Fruit fly (Drosophila melanogaster) whole organism, embryonic: ENCODE results near the gene CG9205.

Experiments used
- Blimp-1 ChIP-seq: fragments of 200-800 bp; sonication (Bioruptor generic); optimal IDR thresholded peaks from 3 replicates; lab custom pipeline; 2018; ENCODE audit warnings: missing biosample characterization, missing genetic modification characterization, mild to moderate bottlenecking, moderate library complexity, missing genetic modification reagents
- CG10321 ChIP-seq: fragments of 200-800 bp; sonication (Bioruptor generic); IDR thresholded peaks from 2 replicates; pipeline ENCODE4 v1.3.6; 2022; ENCODE audit warnings: missing biosample characterization, missing genetic modification characterization
- CG10979 ChIP-seq: fragments of 200-800 bp; sonication (Bioruptor generic); optimal IDR thresholded peaks from 2 replicates; lab custom pipeline; 2018; ENCODE audit warnings: missing biosample characterization, mild to moderate bottlenecking, missing genetic modification characterization, moderate library complexity
- CG11695 ChIP-seq: fragments of 200-800 bp; sonication (Bioruptor generic); IDR thresholded peaks from 3 replicates; pipeline ENCODE4 v1.3.6; 2022; ENCODE audit warnings: missing biosample characterization, missing genetic modification characterization
- CG11696 ChIP-seq: fragments of 200-800 bp; sonication (Bioruptor generic); IDR thresholded peaks from 2 replicates; pipeline ENCODE4 v1.3.6; 2022; ENCODE audit warnings: missing biosample characterization, missing genetic modification characterization
- CG12104 ChIP-seq: fragments of 200-800 bp; sonication (Bioruptor generic); optimal IDR thresholded peaks from 3 replicates; lab custom pipeline; 2016; ENCODE audit warnings: missing biosample characterization, missing genetic modification characterization
- CG14710 ChIP-seq: fragments of 200-800 bp; sonication (Bioruptor generic); optimal IDR thresholded peaks from 3 replicates; lab custom pipeline; 2019; ENCODE audit warnings: missing biosample characterization, mild to moderate bottlenecking, missing genetic modification characterization, moderate library complexity
- CG1529 ChIP-seq: fragments of 200-800 bp; sonication (Bioruptor generic); optimal IDR thresholded peaks from 3 replicates; lab custom pipeline; 2018; ENCODE audit warnings: missing biosample characterization, missing genetic modification characterization
- CG1603 ChIP-seq: fragments of 200-800 bp; sonication (Bioruptor generic); optimal IDR thresholded peaks from 2 replicates; lab custom pipeline; 2019; ENCODE audit warnings: missing biosample characterization, mild to moderate bottlenecking, missing genetic modification characterization, moderate library complexity
- CG1647 ChIP-seq: fragments of 200-800 bp; sonication (Bioruptor generic); optimal IDR thresholded peaks from 3 replicates; lab custom pipeline; 2016; ENCODE audit warnings: missing biosample characterization, missing genetic modification characterization
- CG16813 ChIP-seq: fragments of 200-800 bp; sonication (Bioruptor generic); IDR thresholded peaks from 3 replicates; pipeline ENCODE4 v1.3.6; 2022; ENCODE audit warnings: missing biosample characterization, missing genetic modification characterization; ENCODE audit not compliant: partially characterized antibody
- CG17328 ChIP-seq: fragments of 200-800 bp; sonication (Bioruptor generic); IDR thresholded peaks from 2 replicates; pipeline ENCODE4 v1.3.6; 2022; ENCODE audit warnings: missing biosample characterization, missing genetic modification characterization
- CG17359 ChIP-seq: fragments of 200-800 bp; sonication (Bioruptor generic); optimal IDR thresholded peaks from 3 replicates; lab custom pipeline; 2018; ENCODE audit warnings: missing biosample characterization, mild to moderate bottlenecking, missing genetic modification characterization, moderate library complexity
- CG2116 ChIP-seq: fragments of 200-800 bp; sonication (Bioruptor generic); optimal IDR thresholded peaks from 3 replicates; lab custom pipeline; 2018; ENCODE audit warnings: missing biosample characterization, mild to moderate bottlenecking, missing genetic modification characterization
- CG2199 ChIP-seq: fragments of 200-800 bp; sonication (Bioruptor generic); IDR thresholded peaks from 3 replicates; pipeline ENCODE4 v1.3.6; 2022; ENCODE audit warnings: missing biosample characterization, missing genetic modification characterization
- CG2712 ChIP-seq: fragments of 200-800 bp; optimal IDR thresholded peaks from 3 replicates; lab custom pipeline; 2019; ENCODE audit warnings: missing biosample characterization, mild to moderate bottlenecking, missing genetic modification characterization, moderate library complexity
- CG31388 ChIP-seq: fragments of 200-800 bp; sonication (Bioruptor generic); optimal IDR thresholded peaks from 2 replicates; lab custom pipeline; 2016; ENCODE audit warnings: missing biosample characterization, missing genetic modification characterization
- CG4424 ChIP-seq: fragments of 200-800 bp; sonication (Bioruptor generic); optimal IDR thresholded peaks from 3 replicates; lab custom pipeline; 2016; ENCODE audit warnings: missing biosample characterization, missing genetic modification characterization
- CG6854 ChIP-seq: fragments of 200-800 bp; sonication (Bioruptor generic); optimal IDR thresholded peaks from 3 replicates; lab custom pipeline; 2017; ENCODE audit warnings: missing biosample characterization, mild to moderate bottlenecking, missing genetic modification characterization
- CG7745 ChIP-seq: fragments of 200-800 bp; sonication (Bioruptor generic); optimal IDR thresholded peaks from 2 replicates; lab custom pipeline; 2018; ENCODE audit warnings: missing biosample characterization, mild to moderate bottlenecking, missing genetic modification characterization, moderate library complexity
- CG8359 ChIP-seq: fragments of 200-800 bp; sonication (Bioruptor generic); optimal IDR thresholded peaks from 2 replicates; lab custom pipeline; 2017; ENCODE audit warnings: missing biosample characterization, mild to moderate bottlenecking, missing genetic modification characterization, borderline replicate concordance
- Camta ChIP-seq: fragments of 200-800 bp; sonication (Bioruptor generic); optimal IDR thresholded peaks from 2 replicates; lab custom pipeline; 2016; ENCODE audit warnings: missing biosample characterization, missing genetic modification characterization
- D ChIP-seq, 2 experiments: fragments of 200-800 bp in 1 of 2; fragments of >200 bp in 1 of 2; sonication (Bioruptor generic) in 1 of 2; optimal IDR thresholded peaks; 2 replicates in 1 of 2; 3 replicates in 1 of 2; lab custom pipeline; 2017; ENCODE audit warnings: mild to moderate bottlenecking in 1 of 2, missing biosample characterization in 1 of 2, missing genetic modification characterization in 1 of 2, missing genetic modification reagents in 1 of 2
- HmgZ ChIP-seq: fragments of 200-800 bp; sonication (Bioruptor generic); optimal IDR thresholded peaks from 2 replicates; lab custom pipeline; 2018; ENCODE audit warnings: missing biosample characterization, mild to moderate bottlenecking, missing genetic modification characterization
- Mrtf ChIP-seq: fragments of 200-800 bp; sonication (Bioruptor generic); IDR thresholded peaks from 3 replicates; pipeline ENCODE4 v1.3.6; 2022; ENCODE audit warnings: missing biosample characterization, missing genetic modification characterization
- NFAT ChIP-seq: fragments of 200-800 bp; sonication (Bioruptor generic); IDR thresholded peaks from 2 replicates; pipeline ENCODE4 v1.3.6; 2022; ENCODE audit warnings: missing biosample characterization, missing genetic modification characterization
- PHDP ChIP-seq: fragments of 200-800 bp; sonication (Bioruptor generic); optimal IDR thresholded peaks from 3 replicates; lab custom pipeline; 2018; ENCODE audit warnings: missing biosample characterization, mild to moderate bottlenecking, missing genetic modification characterization, moderate library complexity
- Sin3A ChIP-seq: fragments of >200 bp; optimal IDR thresholded peaks from 2 replicates; lab custom pipeline; 2018
- ato ChIP-seq: fragments of 200-800 bp; sonication (Bioruptor generic); IDR thresholded peaks from 2 replicates; pipeline ENCODE4 v1.3.6; 2022; ENCODE audit warnings: missing biosample characterization, missing genetic modification characterization; ENCODE audit not compliant: partially characterized antibody
- az2 ChIP-seq: fragments of 200-800 bp; sonication (Bioruptor generic); optimal IDR thresholded peaks from 3 replicates; lab custom pipeline; 2016; ENCODE audit warnings: missing biosample characterization, missing genetic modification characterization
- btn ChIP-seq: fragments of 200-800 bp; sonication (Bioruptor generic); optimal IDR thresholded peaks from 2 replicates; lab custom pipeline; 2016; ENCODE audit warnings: missing biosample characterization, missing genetic modification characterization
- chinmo ChIP-seq: fragments of 200-800 bp; sonication (Bioruptor generic); IDR thresholded peaks from 4 replicates; pipeline ENCODE4 v1.3.6; 2022; ENCODE audit warnings: missing biosample characterization, missing genetic modification characterization; ENCODE audit not compliant: partially characterized antibody
- danr ChIP-seq: fragments of 200-800 bp; sonication (Bioruptor generic); IDR thresholded peaks from 2 replicates; pipeline ENCODE4 v1.3.6; 2022; ENCODE audit warnings: missing biosample characterization, missing genetic modification characterization
- dimm ChIP-seq: fragments of 200-800 bp; sonication (Bioruptor generic); IDR thresholded peaks from 2 replicates; pipeline ENCODE4 v1.3.6; 2022; ENCODE audit warnings: missing biosample characterization, missing genetic modification characterization
- disco-r ChIP-seq: fragments of 200-800 bp; sonication (Bioruptor generic); optimal IDR thresholded peaks from 2 replicates; lab custom pipeline; 2016; ENCODE audit warnings: missing biosample characterization, missing genetic modification characterization
- dmrt11E ChIP-seq: fragments of 200-800 bp; sonication (Bioruptor generic); optimal IDR thresholded peaks from 3 replicates; lab custom pipeline; 2018; ENCODE audit warnings: missing biosample characterization, mild to moderate bottlenecking, missing genetic modification characterization, moderate library complexity
- fd96Cb ChIP-seq: fragments of 200-800 bp; sonication (Bioruptor generic); optimal IDR thresholded peaks from 2 replicates; lab custom pipeline; 2018; ENCODE audit warnings: missing biosample characterization, mild to moderate bottlenecking, missing genetic modification characterization, moderate library complexity
- gce ChIP-seq: fragments of 200-800 bp; sonication (Bioruptor generic); IDR thresholded peaks from 3 replicates; pipeline ENCODE4 v1.3.6; 2022; ENCODE audit warnings: missing biosample characterization, missing genetic modification characterization
- gcm ChIP-seq: fragments of 200-800 bp; sonication (Bioruptor generic); optimal IDR thresholded peaks from 2 replicates; lab custom pipeline; 2019; ENCODE audit warnings: missing biosample characterization, mild to moderate bottlenecking, missing genetic modification characterization, moderate library complexity
- ind ChIP-seq: fragments of 200-800 bp; sonication (Bioruptor generic); optimal IDR thresholded peaks from 3 replicates; lab custom pipeline; 2016; ENCODE audit warnings: missing biosample characterization, missing genetic modification characterization
- lilli ChIP-seq: fragments of 200-800 bp; sonication (Bioruptor generic); optimal IDR thresholded peaks from 3 replicates; lab custom pipeline; 2016; ENCODE audit warnings: missing biosample characterization, missing genetic modification characterization
- lmd ChIP-seq: fragments of 200-800 bp; sonication (Bioruptor generic); IDR thresholded peaks from 2 replicates; pipeline ENCODE4 v1.3.6; 2022; ENCODE audit warnings: missing biosample characterization, missing genetic modification characterization
- nom ChIP-seq: fragments of 200-800 bp; sonication (Bioruptor generic); optimal IDR thresholded peaks from 2 replicates; lab custom pipeline; 2017; ENCODE audit warnings: missing biosample characterization, missing genetic modification characterization, mild to moderate bottlenecking, moderate library complexity, missing genetic modification reagents
- otp ChIP-seq: fragments of 200-800 bp; sonication (Bioruptor generic); IDR thresholded peaks from 3 replicates; pipeline ENCODE4, ENCODE4 v1.3.6; 2022; ENCODE audit warnings: missing biosample characterization, missing genetic modification characterization
- phol ChIP-seq: fragments of 200-800 bp; sonication (Bioruptor generic); optimal IDR thresholded peaks from 3 replicates; lab custom pipeline; 2018; ENCODE audit warnings: missing biosample characterization, mild to moderate bottlenecking, missing genetic modification characterization, moderate library complexity
- prd ChIP-seq, 3 experiments: fragments of >200 bp in 2 of 3; fragments of 200-800 bp in 1 of 3; sonication (Bioruptor generic) in 1 of 3; optimal IDR thresholded peaks in 2 of 3; IDR thresholded peaks in 1 of 3; 2 replicates in 2 of 3; 3 replicates in 1 of 3; pipeline versions ENCODE4 v1.3.6 to Lab custom; 2017 to 2022; ENCODE audit warnings: missing biosample characterization in 1 of 3, missing genetic modification characterization in 1 of 3
- sima ChIP-seq: fragments of 200-800 bp; sonication (Bioruptor generic); optimal IDR thresholded peaks from 2 replicates; lab custom pipeline; 2016; ENCODE audit warnings: missing biosample characterization, missing genetic modification characterization
- sna ChIP-seq: fragments of 200-800 bp; sonication (Bioruptor generic); IDR thresholded peaks from 2 replicates; pipeline ENCODE4 v1.3.6; 2022; ENCODE audit warnings: missing biosample characterization, missing genetic modification characterization; ENCODE audit not compliant: partially characterized antibody

Gene CG9205

dm6 chr3L:1084380-1085097 is 50.0 kb downstream of the CG9205 start (continued):
- TF ChIP-seq HmgZ (tag; lab: Kevin White, UChicago) (no peak), sima (GFP tag; lab: Kevin White, UChicago) (no peak), chinmo (GFP tag; lab: Robert Waterston, UW) (no peak), CG6854 (GFP tag; lab: Kevin White, UChicago) (no peak), CG2116 (no peak), sna (no peak), phol (peak; percentile 41), btn (no peak), ato (GFP tag; lab: Robert Waterston, UW) (no peak), nom (peak; percentile 0), fd96Cb (tag; lab: Kevin White, UChicago) (peak; percentile 31), CG1647 (GFP tag; lab: Kevin White, UChicago) (no peak), gcm (GFP tag; lab: Kevin White, UChicago) (peak; percentile 9), CG17359 (tag; lab: Kevin White, UChicago) (no peak), Mrtf (GFP tag; lab: Robert Waterston, UW) (no peak), CG10979 (tag; lab: Kevin White, UChicago) (peak; percentile 46), prd (optimal IDR thresholded peaks at IDR 0.05; lab: Kevin White, UChicago) (no peak), prd (GFP tag; IDR thresholded peaks at IDR 0.05; lab: Robert Waterston, UW) (peak; percentile 62; the same call in 2 of the 3 replicates), CG11696 (no peak), CG2712 (tag; lab: Kevin White, UChicago) (peak; percentile 45), dmrt11E (tag; lab: Kevin White, UChicago) (peak; percentile 59), CG1603 (tag; lab: Kevin White, UChicago) (peak; percentile 65), CG2199 (GFP tag; lab: Robert Waterston, UW) (peak; percentile 70; the same call in 1 of the 3 replicates), lilli (GFP tag; lab: Kevin White, UChicago) (no peak), CG10321 (GFP tag; lab: Robert Waterston, UW) (no peak), ind (GFP tag; lab: Kevin White, UChicago) (no peak), NFAT (GFP tag; lab: Robert Waterston, UW) (no peak), otp (GFP tag; lab: Robert Waterston, UW) (peak; percentile 47; the same call in 1 of the 3 replicates), Camta (GFP tag; lab: Kevin White, UChicago) (no peak), gce (no peak), dimm (GFP tag; lab: Robert Waterston, UW) (no peak), CG31388 (GFP tag; lab: Kevin White, UChicago) (no peak), CG11695 (GFP tag; lab: Robert Waterston, UW) (no peak), D (optimal IDR thresholded peaks at IDR 0.05; lab: Kevin White, UChicago) (no peak), D (GFP tag; optimal IDR thresholded peaks at IDR 0.05; lab: Kevin White, UChicago) (peak; percentile 7), CG1529 (no peak), CG8359 (peak; percentile 3), PHDP (tag; lab: Kevin White, UChicago) (peak; percentile 9), Blimp-1 (GFP tag; lab: Kevin White, UChicago) (peak; percentile 39), danr (GFP tag; lab: Robert Waterston, UW) (no peak), CG17328 (GFP tag; lab: Robert Waterston, UW) (peak; percentile 37; the same call in 1 of the 2 replicates), CG14710 (tag; lab: Kevin White, UChicago) (peak; percentile 10), CG16813 (GFP tag; lab: Robert Waterston, UW) (no peak), Sin3A (no peak), lmd (peak; percentile 40; the same call in 1 of the 2 replicates), CG12104 (no peak), disco-r (GFP tag; lab: Kevin White, UChicago) (no peak), CG7745 (tag; lab: Kevin White, UChicago) (no peak), az2 (GFP tag; lab: Kevin White, UChicago) (peak; percentile 11), CG4424 (GFP tag; lab: Kevin White, UChicago) (peak; percentile 42)
